Worm (Caenorhabditis elegans) whole organism, young adult: ENCODE measurements around the gene K08H2.7.
A peak's percentile ranks its signal among the peaks of the same experiment; 100 is the strongest.

Experiments used
- F10E7.11 ChIP-seq: sonication (generic microtip); optimal IDR thresholded peaks from 2 replicates; lab custom pipeline; 2017; ENCODE audit warnings: mild to moderate bottlenecking, missing genetic modification characterization, moderate library complexity, missing compliant biosample characterization
- F57A8.1 ChIP-seq: fragments of 200-800 bp; sonication (Bioruptor generic); optimal IDR thresholded peaks from 2 replicates; lab custom pipeline; 2018; ENCODE audit warnings: mild to moderate bottlenecking, missing genetic modification characterization, moderate library complexity, missing compliant biosample characterization
- ama-1 ChIP-seq, 3 experiments: fragments of 150-350 bp in 1 of 3; sonication (generic microtip) in 2 of 3; optimal IDR thresholded peaks; 2 replicates each; lab custom pipeline; 2014 to 2018; ENCODE audit warnings: missing biosample characterization in 2 of 3, missing genetic modification characterization in 2 of 3, missing genetic modification reagents in 2 of 3
- ceh-40 ChIP-seq: fragments of 200-800 bp; sonication (Bioruptor generic); IDR thresholded peaks from 2 replicates; pipeline ENCODE4 v1.3.6; 2022; ENCODE audit warnings: missing genetic modification characterization, missing compliant biosample characterization
- ceh-79 ChIP-seq: sonication (generic microtip); optimal IDR thresholded peaks from 2 replicates; lab custom pipeline; 2017; ENCODE audit warnings: mild to moderate bottlenecking, missing genetic modification characterization, missing compliant biosample characterization
- nfyb-1 ChIP-seq: fragments of 200-800 bp; sonication (Bioruptor generic); IDR thresholded peaks from 2 replicates; pipeline ENCODE4 v1.3.6; 2022; ENCODE audit warnings: missing genetic modification reagents, missing genetic modification characterization, missing compliant biosample characterization
- nhr-90 ChIP-seq: sonication (generic microtip); optimal IDR thresholded peaks from 2 replicates; lab custom pipeline; 2016; ENCODE audit warnings: missing genotype, mild to moderate bottlenecking, missing genetic modification characterization, missing compliant biosample characterization
- rec-8 ChIP-seq, 2 experiments: sonication (generic microtip); optimal IDR thresholded peaks; 2 replicates each; lab custom pipeline; 2016; ENCODE audit warnings: mild to moderate bottlenecking in 2 of 2, missing genetic modification characterization in 2 of 2, missing genetic modification reagents in 2 of 2, missing genotype in 2 of 2, missing biosample characterization in 1 of 2, missing compliant biosample characterization in 1 of 2, moderate library complexity in 1 of 2
- unc-130 ChIP-seq: sonication (generic microtip); optimal IDR thresholded peaks from 2 replicates; lab custom pipeline; 2016; ENCODE audit warnings: missing genetic modification reagents, missing genetic modification characterization, missing compliant biosample characterization
- ztf-28 ChIP-seq: fragments of 200-800 bp; sonication (Bioruptor generic); IDR thresholded peaks from 2 replicates; pipeline ENCODE4 v1.3.6; 2022; ENCODE audit warnings: missing genetic modification reagents, missing genetic modification characterization, missing compliant biosample characterization

DNA sequence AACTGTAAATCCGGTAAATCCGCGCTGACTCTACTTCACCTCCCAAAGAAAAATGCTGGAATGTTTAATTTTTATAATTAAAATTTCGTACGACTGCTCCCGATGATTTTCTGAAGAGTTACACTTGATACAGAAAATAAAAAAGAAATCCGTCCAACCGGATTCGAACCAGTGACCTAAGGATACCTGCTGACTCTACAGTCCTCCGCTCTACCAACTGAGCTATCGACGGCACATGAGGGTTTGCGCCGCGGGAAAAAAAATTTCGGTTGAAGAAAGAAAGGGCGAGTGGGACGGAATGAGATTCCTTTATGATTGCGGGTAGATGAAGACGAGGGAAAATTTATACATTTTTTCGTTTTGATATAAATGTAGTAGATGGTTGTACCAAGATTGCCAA, 36.4 kb upstream of the K08H2.7 start:
- TF ChIP-seq nfyb-1 (GFP tag; lab: Robert Waterston, UW) = peak; percentile 64
- no peak for TF ChIP-seq F57A8.1 (GFP tag; lab: Kevin White, UChicago)
- no peak for TF ChIP-seq ceh-79
- peak; percentile 32 to 46 for TF ChIP-seq rec-8 (tag; optimal IDR thresholded peaks at IDR 0.05; lab: Kevin White, UChicago)
- TF ChIP-seq ztf-28 (GFP tag; lab: Robert Waterston, UW) = no peak
- peak; percentile 65 for TF ChIP-seq nhr-90 (tag; lab: Kevin White, UChicago)
- TF ChIP-seq ama-1 (optimal IDR thresholded peaks at IDR 0.05; lab: Kevin White, UChicago) = no peak
- peak in 1 of 2 experiments; percentile 14 for TF ChIP-seq ama-1 (GFP tag; optimal IDR thresholded peaks at IDR 0.05; lab: Kevin White, UChicago)
- no peak for TF ChIP-seq F10E7.11 (tag; lab: Kevin White, UChicago)
- TF ChIP-seq ceh-40 (GFP tag; lab: Robert Waterston, UW) = no peak
- no peak for TF ChIP-seq unc-130
